Worm (Caenorhabditis elegans): Measurements from ENCODE around the gene hil-4.

DNA sequence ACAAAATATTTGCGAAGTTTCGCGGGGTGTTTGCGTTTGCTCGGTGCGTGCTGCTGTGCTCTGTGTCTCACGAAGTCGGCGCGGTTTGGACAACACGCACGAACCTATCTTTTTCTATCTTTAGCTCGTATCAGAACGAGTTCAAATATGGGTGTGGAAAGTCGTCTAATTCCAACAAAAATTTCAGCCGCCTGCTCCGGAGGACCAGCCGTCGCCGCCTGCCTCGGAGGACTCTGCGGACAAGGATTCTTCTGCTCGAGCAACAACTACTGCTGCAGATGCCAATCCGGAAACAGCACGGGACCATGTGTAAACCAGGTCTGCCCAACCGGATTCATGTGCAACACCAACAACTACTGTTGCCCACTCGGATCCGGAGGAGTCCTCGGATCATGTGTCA is 47.8 kb downstream of the hil-4 start:
- TF ChIP-seq lin-39 (tag; optimal IDR thresholded peaks at IDR 0.05) (no peak), nhr-12 (tag; optimal IDR thresholded peaks at IDR 0.05) (no peak), lsy-12 (tag; optimal IDR thresholded peaks at IDR 0.05) (no peak), lin-15B (tag; optimal IDR thresholded peaks at IDR 0.05) (no peak), nhr-67 (tag; optimal IDR thresholded peaks at IDR 0.05) (no peak), nhr-76 (tag; optimal IDR thresholded peaks at IDR 0.05) (no peak), unc-62 (GFP tag; optimal IDR thresholded peaks at IDR 0.05) (no peak), ceh-16 (tag; optimal IDR thresholded peaks at IDR 0.05) (no peak), ama-1 (optimal IDR thresholded peaks at IDR 0.05) (no peak), snpc-4 (tag; optimal IDR thresholded peaks at IDR 0.05) (no peak), ceh-82 (tag; optimal IDR thresholded peaks at IDR 0.05) (no peak), elt-3 (tag; optimal IDR thresholded peaks at IDR 0.05) (no peak), sea-2 (GFP tag; optimal IDR thresholded peaks at IDR 0.05) (no peak)

All from whole organism, L3 larva.